Worm (Caenorhabditis elegans) whole organism, young adult: ENCODE measurements around the gene sri-72.
A peak's percentile ranks its signal among the peaks of the same experiment; 100 is the strongest.

ENCODE experiments used
- B0336.3 ChIP-seq: fragments of 200-800 bp; sonication (Bioruptor generic); IDR thresholded peaks from 2 replicates; pipeline ENCODE4 v1.3.6; 2022; ENCODE audit warnings: missing genetic modification characterization, missing compliant biosample characterization
- chd-7 ChIP-seq: sonication (generic microtip); optimal IDR thresholded peaks from 2 replicates; lab custom pipeline; 2016; ENCODE audit warnings: mild to moderate bottlenecking, missing genetic modification characterization, moderate library complexity, missing compliant biosample characterization
- nhr-80 ChIP-seq: sonication (generic microtip); optimal IDR thresholded peaks from 2 replicates; lab custom pipeline; 2016; ENCODE audit warnings: missing genetic modification characterization, missing compliant biosample characterization
- nhr-90 ChIP-seq: sonication (generic microtip); optimal IDR thresholded peaks from 2 replicates; lab custom pipeline; 2016; ENCODE audit warnings: missing genotype, mild to moderate bottlenecking, missing genetic modification characterization, missing compliant biosample characterization
- pha-4 ChIP-seq: fragments of 150-350 bp; sonication (generic microtip); optimal IDR thresholded peaks from 2 replicates; lab custom pipeline; 2014; ENCODE audit warnings: missing biosample characterization, missing genetic modification reagents, missing genetic modification characterization

Gene sri-72

DNA sequence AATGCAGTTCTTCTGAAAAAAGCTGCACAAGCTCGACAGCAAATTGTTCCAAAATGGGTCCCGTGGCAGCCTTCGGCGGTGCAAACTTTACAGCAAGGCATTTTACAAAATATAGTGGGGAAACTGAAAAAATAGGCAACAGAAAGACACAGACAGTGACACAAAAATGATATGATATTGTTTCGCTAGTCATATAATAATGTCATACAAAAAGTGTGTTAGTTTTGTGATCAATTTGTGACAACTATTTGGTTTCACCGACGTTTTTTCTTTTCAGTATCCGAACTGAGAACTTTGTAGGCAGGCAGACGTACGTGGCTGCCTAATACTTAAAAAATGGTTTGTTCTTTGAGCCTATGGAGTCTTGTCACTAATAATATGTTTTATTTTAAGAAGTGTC is 48.6 kb downstream of the sri-72 start, which contains the start of gene nhr-210:
TSS of gene nhr-210 (minus strand) at position 101 of the 400 bp plus-strand sequence.
- no peak for TF ChIP-seq nhr-90
- no peak for TF ChIP-seq pha-4 (tag; lab: Kevin White, UChicago)
- no peak for TF ChIP-seq B0336.3 (GFP tag; lab: Robert Waterston, UW)
- peak; percentile 44 for TF ChIP-seq nhr-80 (tag; lab: Kevin White, UChicago)
- no peak for TF ChIP-seq chd-7 (tag; lab: Kevin White, UChicago)
